Worm (Caenorhabditis elegans) whole organism, L2 larva: ENCODE results near the gene F09A5.3.

Source experiments
- F13H6.1 ChIP-seq: sonication (generic microtip); optimal IDR thresholded peaks from 2 replicates; lab custom pipeline; 2016; ENCODE audit warnings: missing genetic modification characterization, missing compliant biosample characterization
- R02D3.7 ChIP-seq: fragments of 150-350 bp; optimal IDR thresholded peaks from 2 replicates; lab custom pipeline; 2014; ENCODE audit warnings: missing biosample characterization, missing genetic modification characterization
- Y55F3AM.14 ChIP-seq: fragments of 200-800 bp; sonication (Bioruptor generic); optimal IDR thresholded peaks from 2 replicates; lab custom pipeline; 2018; ENCODE audit warnings: mild to moderate bottlenecking, missing genetic modification characterization, missing compliant biosample characterization
- ZK546.5 ChIP-seq: sonication (generic microtip); optimal IDR thresholded peaks from 2 replicates; lab custom pipeline; 2017; ENCODE audit warnings: missing biosample characterization, missing genetic modification characterization
- alr-1 ChIP-seq: fragments of 150-350 bp; optimal IDR thresholded peaks from 2 replicates; lab custom pipeline; 2014; ENCODE audit warnings: missing biosample characterization, missing genetic modification characterization
- aly-2 ChIP-seq: fragments of 150-350 bp; optimal IDR thresholded peaks from 2 replicates; lab custom pipeline; 2014; ENCODE audit warnings: missing biosample characterization, missing genetic modification characterization
- ama-1 ChIP-seq: fragments of 150-350 bp; optimal IDR thresholded peaks from 2 replicates; lab custom pipeline; 2018; ENCODE audit warnings: inconsistent platforms
- blmp-1 ChIP-seq: sonication (generic microtip); optimal IDR thresholded peaks from 2 replicates; lab custom pipeline; 2017; ENCODE audit warnings: missing genetic modification characterization, mild to moderate bottlenecking, missing compliant biosample characterization, antibody characterized with exemption, moderate library complexity; ENCODE audit not compliant: insufficient read depth
- ceh-16 ChIP-seq: fragments of 150-350 bp; optimal IDR thresholded peaks from 2 replicates; lab custom pipeline; 2014; ENCODE audit warnings: missing biosample characterization, missing genetic modification characterization
- ceh-82 ChIP-seq: fragments of 150-350 bp; optimal IDR thresholded peaks from 2 replicates; lab custom pipeline; 2014; ENCODE audit warnings: missing biosample characterization, missing genetic modification characterization
- crh-2 ChIP-seq: sonication (generic microtip); optimal IDR thresholded peaks from 2 replicates; lab custom pipeline; 2017; ENCODE audit warnings: missing biosample characterization, missing genetic modification characterization
- dmd-4 ChIP-seq: sonication (generic microtip); optimal IDR thresholded peaks from 2 replicates; lab custom pipeline; 2017; ENCODE audit warnings: missing biosample characterization, missing genetic modification characterization
- egl-27 ChIP-seq: sonication (generic microtip); optimal IDR thresholded peaks from 3 replicates; lab custom pipeline; 2017; ENCODE audit warnings: missing biosample characterization, missing genetic modification reagents, missing genetic modification characterization
- elt-3 ChIP-seq: sonication (generic microtip); optimal IDR thresholded peaks from 2 replicates; lab custom pipeline; 2017; ENCODE audit warnings: missing biosample characterization, missing genetic modification characterization
- fos-1 ChIP-seq: fragments of 150-350 bp; optimal IDR thresholded peaks from 2 replicates; lab custom pipeline; 2014; ENCODE audit warnings: missing biosample characterization, missing genetic modification characterization
- gmeb-1 ChIP-seq: fragments of 150-350 bp; optimal IDR thresholded peaks from 2 replicates; lab custom pipeline; 2014; ENCODE audit warnings: missing biosample characterization, missing genetic modification characterization
- lin-11 ChIP-seq: fragments of 150-350 bp; sonication (generic microtip); optimal IDR thresholded peaks from 2 replicates; lab custom pipeline; 2014; ENCODE audit warnings: missing biosample characterization, missing genetic modification characterization, inconsistent platforms, mixed read lengths
- lin-13 ChIP-seq: fragments of 150-350 bp; optimal IDR thresholded peaks from 2 replicates; lab custom pipeline; 2014; ENCODE audit warnings: missing biosample characterization, missing genetic modification reagents, missing genetic modification characterization
- lin-39 ChIP-seq: fragments of 150-350 bp; optimal IDR thresholded peaks from 2 replicates; lab custom pipeline; 2014; ENCODE audit warnings: missing biosample characterization, missing genetic modification reagents, missing genetic modification characterization
- lsy-2 ChIP-seq, 2 experiments: fragments of 150-350 bp in 1 of 2; sonication (generic microtip) in 1 of 2; optimal IDR thresholded peaks; 2 replicates each; lab custom pipeline; 2014 to 2017; ENCODE audit warnings: missing biosample characterization in 2 of 2, missing genetic modification characterization in 2 of 2
- mab-5 ChIP-seq: fragments of 150-350 bp; optimal IDR thresholded peaks from 2 replicates; lab custom pipeline; 2014; ENCODE audit warnings: missing biosample characterization, missing genetic modification characterization
- mbf-1 ChIP-seq: sonication (generic microtip); optimal IDR thresholded peaks from 2 replicates; lab custom pipeline; 2017; ENCODE audit warnings: missing biosample characterization, missing genetic modification characterization
- mdl-1 ChIP-seq, 2 experiments: fragments of 150-350 bp in 1 of 2; sonication (generic microtip) in 1 of 2; optimal IDR thresholded peaks; 2 replicates each; lab custom pipeline; 2017; ENCODE audit warnings: missing biosample characterization in 2 of 2, missing genetic modification characterization in 2 of 2
- nhr-10 ChIP-seq: sonication (generic microtip); optimal IDR thresholded peaks from 2 replicates; lab custom pipeline; 2017; ENCODE audit warnings: missing biosample characterization, missing genetic modification characterization
- nhr-11 ChIP-seq: fragments of 150-350 bp; optimal IDR thresholded peaks from 2 replicates; lab custom pipeline; 2014; ENCODE audit warnings: missing biosample characterization, missing genetic modification characterization
- nhr-12 ChIP-seq: fragments of 150-350 bp; optimal IDR thresholded peaks from 2 replicates; lab custom pipeline; 2014; ENCODE audit warnings: missing biosample characterization, missing genetic modification characterization
- nhr-129 ChIP-seq: fragments of 150-350 bp; optimal IDR thresholded peaks from 2 replicates; lab custom pipeline; 2014; ENCODE audit warnings: missing biosample characterization, missing genetic modification characterization
- nhr-21 ChIP-seq: fragments of 150-350 bp; optimal IDR thresholded peaks from 2 replicates; lab custom pipeline; 2014; ENCODE audit warnings: missing biosample characterization, missing genetic modification characterization
- nhr-23 ChIP-seq: fragments of 150-350 bp; optimal IDR thresholded peaks from 2 replicates; lab custom pipeline; 2014; ENCODE audit warnings: missing biosample characterization, missing genetic modification reagents, missing genetic modification characterization
- nhr-237 ChIP-seq: fragments of 150-350 bp; optimal IDR thresholded peaks from 2 replicates; lab custom pipeline; 2014; ENCODE audit warnings: missing biosample characterization, missing genetic modification characterization
- nhr-25 ChIP-seq: fragments of 150-350 bp; sonication (generic microtip); optimal IDR thresholded peaks from 3 replicates; lab custom pipeline; 2014; ENCODE audit warnings: missing biosample characterization, missing genetic modification characterization
- nhr-6 ChIP-seq: fragments of 150-350 bp; optimal IDR thresholded peaks from 2 replicates; lab custom pipeline; 2014; ENCODE audit warnings: missing biosample characterization, missing genetic modification characterization
- nhr-77 ChIP-seq: fragments of 150-350 bp; optimal IDR thresholded peaks from 2 replicates; lab custom pipeline; 2014; ENCODE audit warnings: missing biosample characterization, missing genetic modification characterization
- peb-1 ChIP-seq: fragments of 150-350 bp; optimal IDR thresholded peaks from 2 replicates; lab custom pipeline; 2014; ENCODE audit warnings: missing biosample characterization, missing genetic modification characterization
- sem-4 ChIP-seq: fragments of 150-350 bp; optimal IDR thresholded peaks from 2 replicates; lab custom pipeline; 2014; ENCODE audit warnings: missing biosample characterization, missing genetic modification reagents, missing genetic modification characterization
- sma-3 ChIP-seq: sonication (generic microtip); optimal IDR thresholded peaks from 2 replicates; lab custom pipeline; 2016; ENCODE audit warnings: missing genetic modification reagents, missing genetic modification characterization, missing compliant biosample characterization
- sma-9 ChIP-seq, 2 experiments: fragments of 150-350 bp in 1 of 2; sonication (generic microtip) in 1 of 2; optimal IDR thresholded peaks; 2 replicates each; lab custom pipeline; 2014 to 2016; ENCODE audit warnings: missing genetic modification characterization in 2 of 2, mild to moderate bottlenecking in 1 of 2, missing biosample characterization in 1 of 2, missing compliant biosample characterization in 1 of 2, missing genetic modification reagents in 1 of 2, moderate library complexity in 1 of 2
- snpc-4 ChIP-seq: fragments of 150-350 bp; optimal IDR thresholded peaks from 2 replicates; lab custom pipeline; 2014; ENCODE audit warnings: missing biosample characterization, missing genetic modification characterization
- unc-39 ChIP-seq: fragments of 150-350 bp; optimal IDR thresholded peaks from 2 replicates; lab custom pipeline; 2014; ENCODE audit warnings: missing biosample characterization, missing genetic modification characterization
- unc-55 ChIP-seq: fragments of 150-350 bp; sonication (generic microtip); optimal IDR thresholded peaks from 3 replicates; lab custom pipeline; 2014; ENCODE audit warnings: missing biosample characterization, missing genetic modification reagents, missing genetic modification characterization
- ztf-1 ChIP-seq: fragments of 200-800 bp; sonication (Bioruptor generic); conservative IDR thresholded peaks from 2 replicates; pipeline ENCODE4 v1.3.6; 2022; ENCODE audit warnings: missing genetic modification characterization, missing compliant biosample characterization
- ztf-4 ChIP-seq: fragments of 150-350 bp; optimal IDR thresholded peaks from 2 replicates; lab custom pipeline; 2014; ENCODE audit warnings: missing biosample characterization, missing genetic modification characterization

The F09A5.3 gene

ce11 chrX:13163185-13163584 is 21.8 kb downstream of the F09A5.3 start:
- TF ChIP-seq ztf-1 (GFP tag; lab: Robert Waterston, UW): no peak
- TF ChIP-seq R02D3.7 (tag; lab: Kevin White, UChicago): no peak
- no peak for TF ChIP-seq lin-39 (tag; lab: Kevin White, UChicago)
- TF ChIP-seq lsy-2 (tag; optimal IDR thresholded peaks at IDR 0.05; lab: Kevin White, UChicago): no peak
- TF ChIP-seq crh-2 (tag; lab: Kevin White, UChicago): peak; percentile 29
- TF ChIP-seq nhr-25: no peak
- TF ChIP-seq gmeb-1 (tag; lab: Kevin White, UChicago): no peak
- TF ChIP-seq fos-1 (tag; lab: Kevin White, UChicago): peak; percentile 68
- peak; percentile 59 for TF ChIP-seq sma-9 (GFP tag; optimal IDR thresholded peaks at IDR 0.05; lab: Kevin White, UChicago)
- no peak for TF ChIP-seq sma-9 (tag; optimal IDR thresholded peaks at IDR 0.05; lab: Kevin White, UChicago)
- no peak for TF ChIP-seq nhr-11 (tag; lab: Kevin White, UChicago)
- no peak for TF ChIP-seq ceh-82 (tag; lab: Kevin White, UChicago)
- TF ChIP-seq, all 48 proteins: peak for 3

ce11 chrX:13164301-13164700 is 22.9 kb downstream of the F09A5.3 start:
- TF ChIP-seq elt-3 (tag; lab: Kevin White, UChicago) (no peak), sma-3 (GFP tag; lab: Kevin White, UChicago) (no peak), aly-2 (tag; lab: Kevin White, UChicago) (no peak), blmp-1 (tag; lab: Kevin White, UChicago) (no peak), ztf-1 (GFP tag; lab: Robert Waterston, UW) (no peak), gmeb-1 (tag; lab: Kevin White, UChicago) (no peak), nhr-12 (tag; lab: Kevin White, UChicago) (no peak), fos-1 (tag; lab: Kevin White, UChicago) (no peak), unc-39 (tag; lab: Kevin White, UChicago) (no peak), mab-5 (tag; lab: Kevin White, UChicago) (no peak), peb-1 (tag; lab: Kevin White, UChicago) (no peak), ceh-16 (peak; percentile 17), nhr-129 (tag; lab: Kevin White, UChicago) (peak; percentile 49), lsy-2 (tag; optimal IDR thresholded peaks at IDR 0.05; lab: Kevin White, UChicago) (no peak), ceh-82 (tag; lab: Kevin White, UChicago) (no peak), dmd-4 (tag; lab: Kevin White, UChicago) (no peak), nhr-6 (tag; lab: Kevin White, UChicago) (no peak), ama-1 (lab: Kevin White, UChicago) (no peak), ztf-4 (tag; lab: Kevin White, UChicago) (no peak), nhr-10 (tag; lab: Kevin White, UChicago) (no peak), alr-1 (tag; lab: Kevin White, UChicago) (no peak), Y55F3AM.14 (GFP tag; lab: Kevin White, UChicago) (no peak), sem-4 (tag; lab: Kevin White, UChicago) (peak; percentile 8), nhr-21 (tag; lab: Kevin White, UChicago) (peak; percentile 40), nhr-25 (peak; percentile 43), mbf-1 (no peak), nhr-237 (no peak), lin-39 (tag; lab: Kevin White, UChicago) (no peak), F13H6.1 (no peak), crh-2 (tag; lab: Kevin White, UChicago) (no peak), egl-27 (tag; lab: Kevin White, UChicago) (no peak), unc-55 (no peak), snpc-4 (tag; lab: Kevin White, UChicago) (no peak), sma-9 (GFP tag; optimal IDR thresholded peaks at IDR 0.05; lab: Kevin White, UChicago) (peak; percentile 10), sma-9 (tag; optimal IDR thresholded peaks at IDR 0.05; lab: Kevin White, UChicago) (no peak), lin-11 (no peak), lin-13 (GFP tag; lab: Kevin White, UChicago) (no peak), R02D3.7 (tag; lab: Kevin White, UChicago) (no peak)

- TF ChIP-seq mdl-1 (tag; optimal IDR thresholded peaks at IDR 0.05; lab: Kevin White, UChicago) (peak in 1 of 2 experiments; percentile 28), crh-2 (tag; lab: Kevin White, UChicago) (peak; percentile 67), lsy-2 (tag; optimal IDR thresholded peaks at IDR 0.05; lab: Kevin White, UChicago) (peak in 1 of 2 experiments; percentile 32), egl-27 (tag; lab: Kevin White, UChicago) (peak; percentile 75), fos-1 (tag; lab: Kevin White, UChicago) (peak; percentile 96), nhr-6 (tag; lab: Kevin White, UChicago) (no peak), blmp-1 (tag; lab: Kevin White, UChicago) (peak; percentile 47), F13H6.1 (peak; percentile 64), sma-9 (GFP tag; optimal IDR thresholded peaks at IDR 0.05; lab: Kevin White, UChicago) (peak; percentile 84), sma-9 (tag; optimal IDR thresholded peaks at IDR 0.05; lab: Kevin White, UChicago) (no peak), nhr-12 (tag; lab: Kevin White, UChicago) (no peak), sma-3 (GFP tag; lab: Kevin White, UChicago) (peak; percentile 55), lin-11 (no peak), ZK546.5 (tag; lab: Kevin White, UChicago) (no peak), nhr-77 (tag; lab: Kevin White, UChicago) (peak; percentile 14), nhr-21 (tag; lab: Kevin White, UChicago) (peak; percentile 56), nhr-23 (tag; lab: Kevin White, UChicago) (no peak), gmeb-1 (tag; lab: Kevin White, UChicago) (peak; percentile 63)
- TF ChIP-seq, all 48 proteins: peak for 12
Measured at ce11 chrX:13165686-13166085, 24.3 kb downstream of the F09A5.3 start.
